Worm (Caenorhabditis elegans): ENCODE results near the gene eif-3.F.

DNA sequence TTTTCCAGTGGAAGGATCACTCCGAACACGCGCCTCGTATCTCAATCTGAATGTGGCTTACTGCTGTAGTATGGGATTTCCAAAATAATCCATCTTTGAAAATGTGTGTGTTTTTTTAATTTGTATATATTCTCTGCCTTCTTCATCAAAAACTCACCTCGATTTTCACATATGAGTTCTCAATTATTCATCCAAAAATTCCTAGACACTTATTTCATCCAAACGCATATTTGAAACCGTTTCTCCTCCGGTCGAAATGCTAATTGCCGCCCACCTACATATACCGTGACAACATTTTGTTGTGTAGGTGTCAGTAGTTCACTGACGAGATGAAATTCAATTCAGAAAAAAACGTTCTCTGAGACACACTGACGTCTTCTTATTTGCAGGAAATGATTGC is 16.0 kb downstream of the eif-3.F start:
- TF ChIP-seq fkh-8 (tag; optimal IDR thresholded peaks at IDR 0.05) (no peak), nhr-28 (tag; optimal IDR thresholded peaks at IDR 0.05) (no peak), egl-13 (tag; optimal IDR thresholded peaks at IDR 0.05) (no peak), aly-2 (tag; optimal IDR thresholded peaks at IDR 0.05) (no peak)
